Worm (Caenorhabditis elegans): Measurements from ENCODE around the gene W06A7.4.

ce11 chrV:14800402-14800801 is 23.8 kb upstream of the W06A7.4 start:
- TF ChIP-seq pag-3 (tag; optimal IDR thresholded peaks at IDR 0.05; ENCODE audit: borderline replicate concordance) = no peak
- no peak for TF ChIP-seq ama-1 (optimal IDR thresholded peaks at IDR 0.05)
- TF ChIP-seq ztf-16 (tag; optimal IDR thresholded peaks at IDR 0.05) = no peak
- no peak for TF ChIP-seq nhr-11 (tag; optimal IDR thresholded peaks at IDR 0.05)
- no peak for TF ChIP-seq unc-86 (tag; optimal IDR thresholded peaks at IDR 0.05)
- TF ChIP-seq ceh-22 (tag; optimal IDR thresholded peaks at IDR 0.05) = no peak
